Worm (Caenorhabditis elegans) whole organism, L1 larva: ENCODE measurements around the gene srt-41.
A peak's percentile ranks its signal among the peaks of the same experiment; 100 is the strongest.

Experiments
- C04F5.9 ChIP-seq: sonication (generic microtip); optimal IDR thresholded peaks from 2 replicates; lab custom pipeline; 2016; ENCODE audit warnings: missing genetic modification characterization, missing compliant biosample characterization
- C16A3.4 ChIP-seq: fragments of 150-350 bp; optimal IDR thresholded peaks from 2 replicates; lab custom pipeline; 2014; ENCODE audit warnings: missing biosample characterization, missing genetic modification characterization
- F16B12.6 ChIP-seq: fragments of 150-350 bp; optimal IDR thresholded peaks from 2 replicates; lab custom pipeline; 2014; ENCODE audit warnings: missing biosample characterization, missing genetic modification characterization
- Y116A8C.19 ChIP-seq: sonication (generic microtip); optimal IDR thresholded peaks from 2 replicates; lab custom pipeline; 2016; ENCODE audit warnings: missing compliant biosample characterization, missing genetic modification characterization, borderline replicate concordance
- ceh-63 ChIP-seq: fragments of 200-800 bp; sonication (Bioruptor generic); optimal IDR thresholded peaks from 2 replicates; lab custom pipeline; 2018; ENCODE audit warnings: mild to moderate bottlenecking, missing genetic modification characterization, missing compliant biosample characterization
- ceh-8 ChIP-seq: fragments of 200-800 bp; sonication (Bioruptor generic); optimal IDR thresholded peaks from 2 replicates; lab custom pipeline; 2018; ENCODE audit warnings: mild to moderate bottlenecking, missing genetic modification characterization, moderate library complexity, missing compliant biosample characterization
- ceh-82 ChIP-seq, 3 experiments: fragments of 150-350 bp in 1 of 3; sonication (generic microtip) in 2 of 3; optimal IDR thresholded peaks; 2 replicates each; lab custom pipeline; 2014 to 2017; ENCODE audit warnings: missing biosample characterization in 3 of 3, missing genetic modification characterization in 3 of 3
- dpl-1 ChIP-seq, 3 experiments: fragments of 150-350 bp in 2 of 3; sonication (generic microtip) in 1 of 3; optimal IDR thresholded peaks; 2 replicates each; lab custom pipeline; 2014 to 2017; ENCODE audit warnings: missing biosample characterization in 3 of 3, missing genetic modification characterization in 3 of 3, missing genetic modification reagents in 3 of 3
- efl-1 ChIP-seq, 4 experiments: fragments of 150-350 bp; optimal IDR thresholded peaks in 3 of 4; peaks in 1 of 4; 1 replicate in 1 of 4; 2 replicates in 3 of 4; lab custom pipeline; 2014; ENCODE audit warnings: missing biosample characterization in 2 of 4, missing genetic modification characterization in 2 of 4, missing genetic modification reagents in 2 of 4
- egl-13 ChIP-seq: sonication (generic microtip); optimal IDR thresholded peaks from 2 replicates; lab custom pipeline; 2016; ENCODE audit warnings: missing genotype, missing genetic modification reagents, missing genetic modification characterization, missing compliant biosample characterization
- egl-27 ChIP-seq, 2 experiments: fragments of 150-350 bp in 1 of 2; sonication (generic microtip); optimal IDR thresholded peaks; 3 replicates each; lab custom pipeline; 2017 to 2018; ENCODE audit warnings: missing biosample characterization in 2 of 2, missing genetic modification characterization in 2 of 2, missing genetic modification reagents in 2 of 2
- elt-2 ChIP-seq: sonication (generic microtip); optimal IDR thresholded peaks from 2 replicates; lab custom pipeline; 2016; ENCODE audit warnings: missing genetic modification characterization, mild to moderate bottlenecking, inconsistent platforms, missing compliant biosample characterization, missing genetic modification reagents
- elt-3 ChIP-seq, 6 experiments: fragments of 150-350 bp in 1 of 6; sonication (generic microtip); optimal IDR thresholded peaks; 2 replicates each; lab custom pipeline; 2017 to 2018; ENCODE audit warnings: missing biosample characterization in 6 of 6, missing genetic modification characterization in 6 of 6, inconsistent platforms in 1 of 6
- fkh-4 ChIP-seq: sonication (generic microtip); optimal IDR thresholded peaks from 2 replicates; lab custom pipeline; 2016; ENCODE audit warnings: missing compliant biosample characterization, missing genetic modification characterization, borderline replicate concordance
- fkh-8 ChIP-seq: sonication (generic microtip); optimal IDR thresholded peaks from 2 replicates; lab custom pipeline; 2016; ENCODE audit warnings: mild to moderate bottlenecking, missing genetic modification characterization, missing compliant biosample characterization
- fos-1 ChIP-seq: fragments of 150-350 bp; optimal IDR thresholded peaks from 2 replicates; lab custom pipeline; 2014; ENCODE audit warnings: missing biosample characterization, missing genetic modification characterization
- grh-1 ChIP-seq: fragments of 200-800 bp; sonication (Bioruptor generic); IDR thresholded peaks from 2 replicates; pipeline ENCODE4 v1.3.6; 2022; ENCODE audit warnings: missing genetic modification reagents, missing genetic modification characterization, missing compliant biosample characterization
- hlh-17 ChIP-seq: fragments of 200-800 bp; sonication (Bioruptor generic); optimal IDR thresholded peaks from 2 replicates; lab custom pipeline; 2018; ENCODE audit warnings: missing genetic modification characterization, mild to moderate bottlenecking, missing compliant biosample characterization, moderate library complexity, borderline replicate concordance
- hpl-2 ChIP-seq: fragments of 150-350 bp; optimal IDR thresholded peaks from 2 replicates; lab custom pipeline; 2014; ENCODE audit warnings: missing biosample characterization, missing genetic modification reagents, missing genetic modification characterization
- irx-1 ChIP-seq: sonication (generic microtip); optimal IDR thresholded peaks from 2 replicates; lab custom pipeline; 2016; ENCODE audit warnings: missing genetic modification characterization, missing compliant biosample characterization
- isw-1 ChIP-seq: fragments of 200-800 bp; sonication (Bioruptor generic); IDR thresholded peaks from 2 replicates; pipeline ENCODE4 v1.3.6; 2022; ENCODE audit warnings: missing genetic modification characterization, missing compliant biosample characterization
- jun-1 ChIP-seq: fragments of 150-350 bp; optimal IDR thresholded peaks from 2 replicates; lab custom pipeline; 2014; ENCODE audit warnings: missing biosample characterization, missing genetic modification reagents, missing genetic modification characterization
- lin-13 ChIP-seq: fragments of 150-350 bp; optimal IDR thresholded peaks from 2 replicates; lab custom pipeline; 2014; ENCODE audit warnings: missing biosample characterization, missing genetic modification reagents, missing genetic modification characterization
- lin-39 ChIP-seq: fragments of 150-350 bp; optimal IDR thresholded peaks from 2 replicates; lab custom pipeline; 2014; ENCODE audit warnings: missing biosample characterization, missing genetic modification reagents, missing genetic modification characterization
- lir-3 ChIP-seq: sonication (generic microtip); optimal IDR thresholded peaks from 2 replicates; lab custom pipeline; 2016; ENCODE audit warnings: mild to moderate bottlenecking, missing genetic modification characterization, moderate library complexity, missing compliant biosample characterization; ENCODE audit not compliant: poor library complexity
- mab-9 ChIP-seq: fragments of 200-800 bp; sonication (Bioruptor generic); IDR thresholded peaks from 2 replicates; pipeline ENCODE4 v1.3.6; 2022; ENCODE audit warnings: missing genetic modification reagents, missing genetic modification characterization, missing compliant biosample characterization
- mep-1 ChIP-seq: fragments of 150-350 bp; optimal IDR thresholded peaks from 2 replicates; lab custom pipeline; 2014; ENCODE audit warnings: missing biosample characterization, missing genetic modification characterization
- nhr-11 ChIP-seq: fragments of 150-350 bp; optimal IDR thresholded peaks from 2 replicates; lab custom pipeline; 2014; ENCODE audit warnings: missing biosample characterization, missing genetic modification characterization
- nhr-19 ChIP-seq: fragments of 200-800 bp; sonication (Bioruptor generic); conservative IDR thresholded peaks from 2 replicates; pipeline ENCODE4 v1.3.6; 2022; ENCODE audit warnings: missing genetic modification characterization, missing compliant biosample characterization
- nhr-20 ChIP-seq: sonication (generic microtip); optimal IDR thresholded peaks from 2 replicates; lab custom pipeline; 2016; ENCODE audit warnings: mild to moderate bottlenecking, missing genetic modification characterization, missing compliant biosample characterization
- nhr-237 ChIP-seq: fragments of 150-350 bp; optimal IDR thresholded peaks from 2 replicates; lab custom pipeline; 2014; ENCODE audit warnings: missing biosample characterization, missing genetic modification characterization
- nhr-28 ChIP-seq: fragments of 150-350 bp; optimal IDR thresholded peaks from 2 replicates; lab custom pipeline; 2014; ENCODE audit warnings: missing biosample characterization, missing genetic modification characterization
- nhr-47 ChIP-seq: sonication (generic microtip); optimal IDR thresholded peaks from 2 replicates; lab custom pipeline; 2016; ENCODE audit warnings: mild to moderate bottlenecking, missing genetic modification characterization, moderate library complexity, missing compliant biosample characterization
- nhr-76 ChIP-seq: sonication (generic microtip); optimal IDR thresholded peaks from 2 replicates; lab custom pipeline; 2017; ENCODE audit warnings: missing biosample characterization, missing genetic modification characterization
- nhr-77 ChIP-seq: fragments of 150-350 bp; optimal IDR thresholded peaks from 2 replicates; lab custom pipeline; 2014; ENCODE audit warnings: missing biosample characterization, missing genetic modification characterization
- pag-3 ChIP-seq: sonication (generic microtip); optimal IDR thresholded peaks from 2 replicates; lab custom pipeline; 2017; ENCODE audit warnings: missing genetic modification characterization, mild to moderate bottlenecking, missing compliant biosample characterization, antibody characterized with exemption, borderline replicate concordance; ENCODE audit not compliant: insufficient read depth
- pax-3 ChIP-seq: fragments of 200-800 bp; sonication (Bioruptor generic); optimal IDR thresholded peaks from 2 replicates; lab custom pipeline; 2018; ENCODE audit warnings: mild to moderate bottlenecking, missing genetic modification characterization, moderate library complexity, missing compliant biosample characterization
- skn-1 ChIP-seq: fragments of 150-350 bp; optimal IDR thresholded peaks from 2 replicates; lab custom pipeline; 2014; ENCODE audit warnings: missing biosample characterization, missing genetic modification characterization
- sox-4 ChIP-seq: sonication (generic microtip); optimal IDR thresholded peaks from 2 replicates; lab custom pipeline; 2016; ENCODE audit warnings: missing genetic modification characterization, missing compliant biosample characterization
- swsn-7 ChIP-seq: sonication (generic microtip); optimal IDR thresholded peaks from 2 replicates; lab custom pipeline; 2016; ENCODE audit warnings: missing genetic modification characterization, missing compliant biosample characterization
- tlp-1 ChIP-seq: fragments of 150-350 bp; optimal IDR thresholded peaks from 2 replicates; lab custom pipeline; 2014; ENCODE audit warnings: missing biosample characterization, missing genetic modification characterization
- unc-130 ChIP-seq: fragments of 150-350 bp; optimal IDR thresholded peaks from 2 replicates; lab custom pipeline; 2017; ENCODE audit warnings: missing biosample characterization, missing genetic modification characterization, inconsistent platforms
- unc-62 ChIP-seq: fragments of 150-350 bp; optimal IDR thresholded peaks from 2 replicates; lab custom pipeline; 2014; ENCODE audit warnings: missing biosample characterization, missing genetic modification reagents, missing genetic modification characterization
- unc-86 ChIP-seq: sonication (generic microtip); optimal IDR thresholded peaks from 2 replicates; lab custom pipeline; 2016; ENCODE audit warnings: missing genetic modification characterization, missing compliant biosample characterization
- zip-4 ChIP-seq: fragments of 200-800 bp; sonication (Bioruptor generic); optimal IDR thresholded peaks from 2 replicates; lab custom pipeline; 2018; ENCODE audit warnings: mild to moderate bottlenecking, missing genetic modification characterization, moderate library complexity, missing compliant biosample characterization
- ztf-11 ChIP-seq, 2 experiments: sonication (generic microtip); optimal IDR thresholded peaks; 2 replicates each; lab custom pipeline; 2016 to 2017; ENCODE audit warnings: missing genetic modification characterization in 2 of 2, missing biosample characterization in 1 of 2, missing compliant biosample characterization in 1 of 2
- ztf-4 ChIP-seq: fragments of 150-350 bp; optimal IDR thresholded peaks from 2 replicates; lab custom pipeline; 2014; ENCODE audit warnings: missing biosample characterization, missing genetic modification characterization

srt-41 gene

DNA sequence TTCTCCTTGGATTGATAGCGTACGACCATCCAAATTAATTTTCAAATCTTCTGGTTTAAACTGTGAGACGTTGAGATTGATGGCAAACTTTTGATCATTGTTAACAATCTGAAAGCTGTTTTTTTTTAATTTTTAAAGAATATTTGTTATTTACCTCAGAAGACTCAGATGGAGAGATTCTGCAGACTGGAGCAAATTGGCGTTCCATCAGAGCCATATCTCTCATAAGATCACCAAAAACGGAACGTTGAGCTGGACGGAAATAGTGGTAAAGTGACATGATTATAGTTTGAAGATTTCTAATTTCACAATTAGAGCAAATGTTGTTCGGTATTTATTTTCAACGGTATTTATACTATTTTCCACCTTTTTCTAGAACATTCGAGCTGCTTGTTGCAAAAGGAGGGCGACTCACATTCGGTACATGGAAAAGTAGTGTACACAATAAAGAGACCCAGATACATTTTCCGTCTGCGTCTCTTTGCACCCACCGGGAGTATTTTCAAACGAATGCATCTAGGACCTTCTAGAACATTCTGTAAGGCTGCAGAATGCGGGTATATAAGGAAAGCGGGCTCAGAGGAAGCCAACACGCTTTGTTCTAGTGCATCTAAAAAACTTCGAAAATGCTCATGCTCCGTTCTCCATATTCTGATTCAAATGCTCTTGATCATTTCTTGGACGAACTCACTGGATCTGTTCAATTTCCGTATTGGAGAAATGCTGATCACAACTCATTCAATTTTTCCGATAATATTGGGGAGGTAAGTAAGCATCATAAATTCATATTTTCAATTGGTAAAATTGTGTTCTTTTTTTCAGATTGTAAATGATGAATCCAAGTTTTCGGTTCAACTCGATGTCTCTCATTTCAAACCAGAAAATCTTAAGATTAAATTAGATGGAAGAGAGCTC is 2.0 kb upstream of the srt-41 start, which contains the start of the genes hsp-16.2 and hsp-16.41 (continued):
- peak; percentile 34 for TF ChIP-seq elt-2
- TF ChIP-seq nhr-20 (tag; lab: Kevin White, UChicago), result peak; percentile 73
- no peak for TF ChIP-seq zip-4
- no peak for TF ChIP-seq grh-1 (GFP tag; lab: Robert Waterston, UW)
- TF ChIP-seq egl-13, result peak; percentile 82
- peak; percentile 42 for TF ChIP-seq pax-3 (tag; lab: Kevin White, UChicago)
- peak; percentile 80 for TF ChIP-seq swsn-7 (tag; lab: Kevin White, UChicago)
- no peak for TF ChIP-seq fos-1
- TF ChIP-seq efl-1 (optimal IDR thresholded peaks at IDR 0.05; lab: Kevin White, UChicago), result peak; percentile 52 to 75
- TF ChIP-seq efl-1 (GFP tag; optimal IDR thresholded peaks at IDR 0.05 in 1 of 2; lab: Kevin White, UChicago), result peak; percentile 45 to 89
- TF ChIP-seq C16A3.4 (tag; lab: Kevin White, UChicago), result no peak
- peak in 1 of 3 experiments; percentile 46 for TF ChIP-seq ceh-82 (tag; optimal IDR thresholded peaks at IDR 0.05; lab: Kevin White, UChicago)
- peak; percentile 55 for TF ChIP-seq nhr-19
- TF ChIP-seq unc-86 (tag; lab: Kevin White, UChicago), result peak; percentile 67
- 0 out of 2 replicates have a peak, but pooled peaks have one; percentile 20 for TF ChIP-seq isw-1 (GFP tag; lab: Robert Waterston, UW)
- TF ChIP-seq tlp-1 (tag; lab: Kevin White, UChicago), result no peak
- no peak for TF ChIP-seq fkh-4 (tag; lab: Kevin White, UChicago)
- TF ChIP-seq nhr-77 (tag; lab: Kevin White, UChicago), result no peak
- TF ChIP-seq pag-3, result no peak
- no peak for TF ChIP-seq ceh-63
- peak; percentile 13 for TF ChIP-seq ztf-4 (tag; lab: Kevin White, UChicago)
- TF ChIP-seq nhr-237 (tag; lab: Kevin White, UChicago), result no peak

DNA sequence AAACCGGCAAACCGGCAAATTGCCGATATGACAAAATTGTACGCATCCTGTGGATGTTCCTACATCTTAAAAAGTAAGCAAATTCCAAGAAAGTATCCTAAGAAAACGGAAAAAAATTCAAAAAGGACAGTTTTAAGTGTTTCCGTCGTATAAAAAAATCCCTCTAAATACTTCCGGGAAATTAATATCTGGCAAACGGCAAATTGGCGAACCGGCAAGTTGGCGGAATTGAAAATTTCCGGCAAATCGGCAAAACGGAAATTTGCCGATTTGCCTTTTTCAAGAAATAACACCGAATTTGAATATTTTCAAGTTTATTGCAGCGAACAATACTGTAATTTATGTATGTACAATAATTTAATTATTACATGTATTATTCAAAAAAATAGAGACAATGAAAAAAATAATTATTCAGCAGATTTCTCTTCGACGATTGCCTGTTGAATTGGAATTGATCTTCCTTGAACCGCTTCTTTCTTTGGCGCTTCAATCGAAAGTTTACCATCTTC is 1.1 kb upstream of the srt-41 start:
- TF ChIP-seq dpl-1 (GFP tag; optimal IDR thresholded peaks at IDR 0.05; lab: Kevin White, UChicago), result peak in 1 of 3 experiments; percentile 5
- TF ChIP-seq F16B12.6 (tag; lab: Kevin White, UChicago), result no peak
- TF ChIP-seq nhr-11, result no peak
- TF ChIP-seq egl-13, result no peak
- no peak for TF ChIP-seq tlp-1 (tag; lab: Kevin White, UChicago)
- no peak for TF ChIP-seq nhr-47
- no peak for TF ChIP-seq egl-27 (tag; optimal IDR thresholded peaks at IDR 0.05; lab: Kevin White, UChicago)
- no peak for TF ChIP-seq lin-39 (tag; lab: Kevin White, UChicago)
- TF ChIP-seq mep-1 (tag; lab: Kevin White, UChicago), result peak; percentile 81
- TF ChIP-seq mab-9 (GFP tag; lab: Robert Waterston, UW), result no peak
- no peak for TF ChIP-seq C04F5.9 (tag; lab: Kevin White, UChicago)
- TF ChIP-seq hlh-17 (GFP tag; lab: Kevin White, UChicago), result no peak
- peak; percentile 59 for TF ChIP-seq skn-1 (tag; lab: Kevin White, UChicago)
- TF ChIP-seq ztf-11 (tag; optimal IDR thresholded peaks at IDR 0.05; lab: Kevin White, UChicago), result no peak

DNA sequence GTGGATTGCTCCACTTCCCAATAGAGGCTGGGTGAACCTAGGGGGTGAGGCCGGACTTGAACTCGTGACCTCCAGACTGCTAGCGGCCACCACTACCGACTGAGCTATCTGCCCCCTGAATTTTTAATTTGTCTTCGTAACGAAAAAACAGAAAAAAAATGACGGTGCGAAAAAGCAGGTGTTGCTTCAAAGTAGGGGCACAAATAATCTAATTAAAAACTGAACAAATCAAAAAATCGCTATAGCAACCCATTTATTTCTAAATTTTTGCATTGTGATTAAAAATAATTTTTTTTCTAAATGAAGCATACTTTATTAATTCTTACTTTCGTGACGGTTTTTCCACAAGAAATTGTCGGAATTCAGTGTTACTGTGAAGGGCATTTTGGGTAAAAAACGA is 5.0 kb downstream of the srt-41 start, which contains the start of gene F36H9.10:
Gene F36H9.10 (plus strand): TSS at position 301 of the 400 bp plus-strand sequence.
- TF ChIP-seq lin-13 (GFP tag; lab: Kevin White, UChicago), result no peak
- no peak for TF ChIP-seq irx-1
- no peak for TF ChIP-seq swsn-7 (tag; lab: Kevin White, UChicago)
- no peak for TF ChIP-seq fkh-8 (tag; lab: Kevin White, UChicago)
- no peak for TF ChIP-seq unc-62
- TF ChIP-seq dpl-1 (GFP tag; optimal IDR thresholded peaks at IDR 0.05; lab: Kevin White, UChicago), result no peak
- no peak for TF ChIP-seq Y116A8C.19 (tag; lab: Kevin White, UChicago)
- TF ChIP-seq ztf-4 (tag; lab: Kevin White, UChicago), result no peak
- TF ChIP-seq nhr-76 (tag; lab: Kevin White, UChicago), result no peak
- no peak for TF ChIP-seq elt-3 (tag; optimal IDR thresholded peaks at IDR 0.05; lab: Kevin White, UChicago)
- TF ChIP-seq sox-4 (tag; lab: Kevin White, UChicago), result no peak
- no peak for TF ChIP-seq nhr-237 (tag; lab: Kevin White, UChicago)
- no peak for TF ChIP-seq ceh-8 (GFP tag; lab: Kevin White, UChicago)
- no peak for TF ChIP-seq nhr-28 (tag; lab: Kevin White, UChicago)
- no peak for TF ChIP-seq jun-1 (tag; lab: Kevin White, UChicago)
- no peak for TF ChIP-seq unc-130
- TF ChIP-seq tlp-1 (tag; lab: Kevin White, UChicago), result no peak
- no peak for TF ChIP-seq hpl-2 (GFP tag; lab: Kevin White, UChicago)
- TF ChIP-seq lir-3 (tag; lab: Kevin White, UChicago), result no peak
